Fruit fly (Drosophila melanogaster): ENCODE results near the gene CG34250.

CG34250 gene

dm6 chr3L:17430957-17431585 is 45.0 kb upstream of the CG34250 start (continued):
- no peak for TF ChIP-seq CG11398 (GFP tag; optimal IDR thresholded peaks at IDR 0.05)
- TF ChIP-seq lov (optimal IDR thresholded peaks at IDR 0.05), result no peak
- TF ChIP-seq lov (GFP tag; IDR thresholded peaks at IDR 0.05), result no peak
- no peak for TF ChIP-seq Mrtf (GFP tag; IDR thresholded peaks at IDR 0.05)
- TF ChIP-seq Gug (GFP tag; IDR thresholded peaks at IDR 0.05), result no peak
- TF ChIP-seq exex (tag; optimal IDR thresholded peaks at IDR 0.05), result peak; percentile 90
- TF ChIP-seq sc (optimal IDR thresholded peaks at IDR 0.05), result no peak
- no peak for TF ChIP-seq sc (GFP tag; optimal IDR thresholded peaks at IDR 0.05)
- TF ChIP-seq Nf-YA (GFP tag; IDR thresholded peaks at IDR 0.05), result no peak
- no peak for TF ChIP-seq Spps (tag; optimal IDR thresholded peaks at IDR 0.05)
- TF ChIP-seq trh (GFP tag; optimal IDR thresholded peaks at IDR 0.05), result no peak
- TF ChIP-seq lab (GFP tag; optimal IDR thresholded peaks at IDR 0.05), result peak; percentile 40
- TF ChIP-seq az2 (GFP tag; optimal IDR thresholded peaks at IDR 0.05), result no peak
- peak; percentile 5 for TF ChIP-seq CG9817 (tag; optimal IDR thresholded peaks at IDR 0.05)
- TF ChIP-seq MESR4 (GFP tag; optimal IDR thresholded peaks at IDR 0.05), result no peak
- no peak for TF ChIP-seq Optix (GFP tag; IDR thresholded peaks at IDR 0.05)
- TF ChIP-seq CG10147 (GFP tag; optimal IDR thresholded peaks at IDR 0.05), result peak; percentile 22
- TF ChIP-seq CG13287 (GFP tag; IDR thresholded peaks at IDR 0.05; ENCODE audit: partially characterized antibody), result no peak
- TF ChIP-seq CTCF (GFP tag; optimal IDR thresholded peaks at IDR 0.05), result no peak
- peak; percentile 15 for TF ChIP-seq CG11504 (tag; optimal IDR thresholded peaks at IDR 0.05)
- TF ChIP-seq CG10979 (tag; optimal IDR thresholded peaks at IDR 0.05), result no peak
- TF ChIP-seq CkIIα-i1 (GFP tag; IDR thresholded peaks at IDR 0.05), result no peak
- TF ChIP-seq mirr (GFP tag; optimal IDR thresholded peaks at IDR 0.05), result peak; percentile 33
- no peak for TF ChIP-seq nerfin-2 (GFP tag; IDR thresholded peaks at IDR 0.05; ENCODE audit: partially characterized antibody)
- no peak for TF ChIP-seq org-1 (GFP tag; optimal IDR thresholded peaks at IDR 0.05)
- no peak for TF ChIP-seq yki (optimal IDR thresholded peaks at IDR 0.05)
- TF ChIP-seq Oli (tag; optimal IDR thresholded peaks at IDR 0.05), result no peak
- no peak for TF ChIP-seq CG31441 (GFP tag; IDR thresholded peaks at IDR 0.05)
- TF ChIP-seq dpn (GFP tag; optimal IDR thresholded peaks at IDR 0.05), result peak in 1 of 2 experiments; percentile 21
- no peak for TF ChIP-seq Ssrp (tag; optimal IDR thresholded peaks at IDR 0.05)
- no peak for TF ChIP-seq sna (GFP tag; IDR thresholded peaks at IDR 0.05; ENCODE audit: partially characterized antibody)
- no peak for TF ChIP-seq Poxn (GFP tag; IDR thresholded peaks at IDR 0.05)
- TF ChIP-seq CG7556 (GFP tag; optimal IDR thresholded peaks at IDR 0.05), result no peak
- no peak for TF ChIP-seq CG1832 (GFP tag; optimal IDR thresholded peaks at IDR 0.05)
- TF ChIP-seq HLH4C (GFP tag; IDR thresholded peaks at IDR 0.05; ENCODE audit: partially characterized antibody), result no peak
- 0 out of 3 replicates have a peak, but pooled peaks have one; percentile 31 for TF ChIP-seq Dbx (GFP tag; IDR thresholded peaks at IDR 0.05)
- no peak for TF ChIP-seq CG4707 (GFP tag; optimal IDR thresholded peaks at IDR 0.05)
- TF ChIP-seq CG14710 (tag; optimal IDR thresholded peaks at IDR 0.05), result no peak
- no peak for TF ChIP-seq Opbp (GFP tag; IDR thresholded peaks at IDR 0.05; ENCODE audit: partially characterized antibody)
- no peak for TF ChIP-seq CG10565 (GFP tag; optimal IDR thresholded peaks at IDR 0.05)
- no peak for TF ChIP-seq emc (GFP tag; optimal IDR thresholded peaks at IDR 0.05)
- TF ChIP-seq unpg (GFP tag; optimal IDR thresholded peaks at IDR 0.05), result no peak
- peak; percentile 51 for TF ChIP-seq grn (GFP tag; optimal IDR thresholded peaks at IDR 0.05)
- no peak for TF ChIP-seq Tbp (GFP tag; optimal IDR thresholded peaks at IDR 0.05)
- no peak for TF ChIP-seq otp (GFP tag; IDR thresholded peaks at IDR 0.05)
- no peak for TF ChIP-seq pita (GFP tag; optimal IDR thresholded peaks at IDR 0.05)
- no peak for TF ChIP-seq CG17186 (GFP tag; optimal IDR thresholded peaks at IDR 0.05)
- TF ChIP-seq CG8478 (optimal IDR thresholded peaks at IDR 0.05), result no peak
- TF ChIP-seq bab2 (GFP tag; optimal IDR thresholded peaks at IDR 0.05), result peak; percentile 11
- no peak for TF ChIP-seq nau (GFP tag; optimal IDR thresholded peaks at IDR 0.05)
- TF ChIP-seq CG4617 (GFP tag; optimal IDR thresholded peaks at IDR 0.05; ENCODE audit: borderline replicate concordance), result no peak
- TF ChIP-seq Xrp1 (GFP tag; IDR thresholded peaks at IDR 0.05), result no peak
